Worm (Caenorhabditis elegans) whole organism, midembryonic: ENCODE measurements around the gene srg-40.

Experiments
- flt-1 ChIP-seq: fragments of 200-800 bp; sonication (Bioruptor generic); IDR thresholded peaks from 2 replicates; pipeline ENCODE4 v1.3.6; 2022; ENCODE audit warnings: missing genetic modification characterization, missing compliant biosample characterization
- ztf-23 ChIP-seq: fragments of 200-800 bp; sonication (Bioruptor generic); IDR thresholded peaks from 2 replicates; pipeline ENCODE4 v1.3.6; 2022; ENCODE audit warnings: missing genetic modification reagents, missing genetic modification characterization, missing compliant biosample characterization
- ztf-29 ChIP-seq: fragments of 200-800 bp; sonication (Bioruptor generic); IDR thresholded peaks from 2 replicates; pipeline ENCODE4 v1.3.6; 2022; ENCODE audit warnings: missing genetic modification reagents, missing genetic modification characterization, missing compliant biosample characterization

- peak; percentile 60 for TF ChIP-seq flt-1
- peak; percentile 76 for TF ChIP-seq ztf-23 (GFP tag; lab: Robert Waterston, UW)
- no peak for TF ChIP-seq ztf-29 (GFP tag; lab: Robert Waterston, UW)
Measured at ce11 chrV:11123817-11124337, 40.5 kb downstream of the srg-40 start, which contains the start of the genes atp-5 and lmtr-3.
